Worm (Caenorhabditis elegans) whole organism, mixed stage, embryonic: ENCODE results near the gene nspb-12.

Experiments used
- M03D4.4 ChIP-seq: sonication (generic microtip); optimal IDR thresholded peaks from 2 replicates; lab custom pipeline; 2017; ENCODE audit warnings: mild to moderate bottlenecking, missing genetic modification characterization, missing compliant biosample characterization
- blmp-1 ChIP-seq: fragments of 150-350 bp; optimal IDR thresholded peaks from 2 replicates; lab custom pipeline; 2014; ENCODE audit warnings: missing biosample characterization, missing genetic modification characterization
- ceh-43 ChIP-seq: fragments of 200-800 bp; sonication (Bioruptor generic); optimal IDR thresholded peaks from 2 replicates; lab custom pipeline; 2018; ENCODE audit warnings: mild to moderate bottlenecking, missing genetic modification characterization, moderate library complexity, missing compliant biosample characterization
- ces-1 ChIP-seq: fragments of 150-350 bp; optimal IDR thresholded peaks from 2 replicates; lab custom pipeline; 2014; ENCODE audit warnings: missing biosample characterization, missing genetic modification reagents, missing genetic modification characterization
- cnd-1 ChIP-seq: fragments of 200-800 bp; sonication (Bioruptor generic); optimal IDR thresholded peaks from 2 replicates; lab custom pipeline; 2018; ENCODE audit warnings: mild to moderate bottlenecking, missing genetic modification characterization, missing compliant biosample characterization
- drap-1 ChIP-seq: fragments of 200-800 bp; sonication (Bioruptor generic); optimal IDR thresholded peaks from 3 replicates; lab custom pipeline; 2018; ENCODE audit warnings: mild to moderate bottlenecking, missing genetic modification characterization, missing compliant biosample characterization
- elt-1 ChIP-seq: sonication (generic microtip); optimal IDR thresholded peaks from 2 replicates; lab custom pipeline; 2017; ENCODE audit warnings: missing genetic modification characterization, mild to moderate bottlenecking, missing compliant biosample characterization, antibody characterized with exemption, moderate library complexity, borderline replicate concordance; ENCODE audit not compliant: insufficient read depth
- elt-3 ChIP-seq: fragments of 150-350 bp; optimal IDR thresholded peaks from 2 replicates; lab custom pipeline; 2014; ENCODE audit warnings: missing biosample characterization, missing genetic modification characterization
- flh-1 ChIP-seq: fragments of 200-800 bp; sonication (Bioruptor generic); optimal IDR thresholded peaks from 2 replicates; lab custom pipeline; 2018; ENCODE audit warnings: mild to moderate bottlenecking, missing genetic modification characterization, moderate library complexity, missing compliant biosample characterization
- hlh-1 ChIP-seq: fragments of 150-350 bp; optimal IDR thresholded peaks from 2 replicates; lab custom pipeline; 2014; ENCODE audit warnings: missing biosample characterization, missing genetic modification reagents, missing genetic modification characterization
- lin-13 ChIP-seq: fragments of 150-350 bp; optimal IDR thresholded peaks from 2 replicates; lab custom pipeline; 2014; ENCODE audit warnings: missing biosample characterization, missing genetic modification characterization
- lin-32 ChIP-seq: fragments of 200-800 bp; sonication (Bioruptor generic); optimal IDR thresholded peaks from 2 replicates; lab custom pipeline; 2018; ENCODE audit warnings: mild to moderate bottlenecking, missing genetic modification characterization, missing compliant biosample characterization
- lsy-2 ChIP-seq: fragments of 150-350 bp; optimal IDR thresholded peaks from 2 replicates; lab custom pipeline; 2014; ENCODE audit warnings: missing biosample characterization, missing genetic modification characterization
- mab-5 ChIP-seq: fragments of 150-350 bp; optimal IDR thresholded peaks from 2 replicates; lab custom pipeline; 2014; ENCODE audit warnings: missing biosample characterization, missing genetic modification characterization
- mep-1 ChIP-seq: fragments of 150-350 bp; optimal IDR thresholded peaks from 2 replicates; lab custom pipeline; 2017; ENCODE audit warnings: missing biosample characterization, missing genetic modification reagents, missing genetic modification characterization, inconsistent platforms
- mls-2 ChIP-seq: sonication (generic microtip); optimal IDR thresholded peaks from 2 replicates; lab custom pipeline; 2016; ENCODE audit warnings: mild to moderate bottlenecking, missing genetic modification characterization, moderate library complexity, missing compliant biosample characterization
- nhr-12 ChIP-seq: fragments of 150-350 bp; optimal IDR thresholded peaks from 2 replicates; lab custom pipeline; 2014; ENCODE audit warnings: missing biosample characterization, missing genetic modification characterization
- nhr-237 ChIP-seq: fragments of 150-350 bp; optimal IDR thresholded peaks from 2 replicates; lab custom pipeline; 2014; ENCODE audit warnings: missing biosample characterization, missing genetic modification characterization
- nhr-76 ChIP-seq: sonication (generic microtip); optimal IDR thresholded peaks from 2 replicates; lab custom pipeline; 2017; ENCODE audit warnings: missing biosample characterization, missing genetic modification characterization
- sem-2 ChIP-seq: fragments of 200-800 bp; sonication (Bioruptor generic); optimal IDR thresholded peaks from 2 replicates; lab custom pipeline; 2018; ENCODE audit warnings: mild to moderate bottlenecking, missing genetic modification characterization, missing compliant biosample characterization
- snpc-4 ChIP-seq: fragments of 150-350 bp; optimal IDR thresholded peaks from 2 replicates; lab custom pipeline; 2014; ENCODE audit warnings: missing biosample characterization, missing genetic modification characterization
- sptf-1 ChIP-seq: sonication (generic microtip); optimal IDR thresholded peaks from 2 replicates; lab custom pipeline; 2017; ENCODE audit warnings: mild to moderate bottlenecking, missing genetic modification characterization, moderate library complexity, missing compliant biosample characterization
- tbx-8 ChIP-seq: fragments of 200-800 bp; sonication (Bioruptor generic); optimal IDR thresholded peaks from 2 replicates; lab custom pipeline; 2018; ENCODE audit warnings: mild to moderate bottlenecking, missing genetic modification characterization, moderate library complexity, missing compliant biosample characterization
- unc-120 ChIP-seq: sonication (generic microtip); optimal IDR thresholded peaks from 2 replicates; lab custom pipeline; 2017; ENCODE audit warnings: missing genetic modification characterization, missing compliant biosample characterization; ENCODE audit not compliant: poor library complexity, severe bottlenecking
- unc-39 ChIP-seq: fragments of 150-350 bp; optimal IDR thresholded peaks from 2 replicates; lab custom pipeline; 2014; ENCODE audit warnings: missing biosample characterization, missing genetic modification characterization
- unc-62 ChIP-seq: fragments of 150-350 bp; optimal IDR thresholded peaks from 2 replicates; lab custom pipeline; 2014; ENCODE audit warnings: missing biosample characterization, missing genetic modification reagents, missing genetic modification characterization
- zip-8 ChIP-seq: fragments of 150-350 bp; optimal IDR thresholded peaks from 2 replicates; lab custom pipeline; 2014; ENCODE audit warnings: missing biosample characterization, missing genetic modification characterization
- ztf-11 ChIP-seq: fragments of 150-350 bp; optimal IDR thresholded peaks from 2 replicates; lab custom pipeline; 2014; ENCODE audit warnings: missing biosample characterization, missing genetic modification characterization

nspb-12 gene

DNA sequence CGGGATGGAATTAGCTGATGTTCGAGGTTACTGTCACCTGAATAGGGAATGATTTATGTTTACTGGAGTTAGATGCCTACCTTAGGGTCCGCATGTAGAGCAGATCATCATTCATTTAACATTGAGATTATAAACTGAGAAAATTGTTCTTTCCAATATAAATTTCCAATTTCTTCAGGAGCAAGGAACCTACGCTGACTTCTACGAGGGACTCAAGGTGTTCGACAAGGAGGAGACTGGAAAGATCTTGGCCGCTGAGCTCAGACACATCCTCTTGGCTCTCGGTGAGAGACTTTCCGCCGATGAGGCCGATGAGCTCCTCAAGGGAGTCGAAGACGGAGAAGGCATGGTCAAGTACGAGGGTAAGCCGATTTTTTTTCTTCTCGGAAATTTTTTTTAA is 2.1 kb downstream of the nspb-12 start:
- TF ChIP-seq drap-1 = no peak
- no peak for TF ChIP-seq sem-2 (GFP tag; lab: Kevin White, UChicago)
- no peak for TF ChIP-seq zip-8
- TF ChIP-seq ztf-11 = no peak
- TF ChIP-seq unc-39 (tag; lab: Kevin White, UChicago) = no peak
- TF ChIP-seq nhr-12 (tag; lab: Kevin White, UChicago) = no peak
- TF ChIP-seq ces-1 = no peak
- TF ChIP-seq mep-1 = no peak
- no peak for TF ChIP-seq cnd-1 (tag; lab: Kevin White, UChicago)

DNA sequence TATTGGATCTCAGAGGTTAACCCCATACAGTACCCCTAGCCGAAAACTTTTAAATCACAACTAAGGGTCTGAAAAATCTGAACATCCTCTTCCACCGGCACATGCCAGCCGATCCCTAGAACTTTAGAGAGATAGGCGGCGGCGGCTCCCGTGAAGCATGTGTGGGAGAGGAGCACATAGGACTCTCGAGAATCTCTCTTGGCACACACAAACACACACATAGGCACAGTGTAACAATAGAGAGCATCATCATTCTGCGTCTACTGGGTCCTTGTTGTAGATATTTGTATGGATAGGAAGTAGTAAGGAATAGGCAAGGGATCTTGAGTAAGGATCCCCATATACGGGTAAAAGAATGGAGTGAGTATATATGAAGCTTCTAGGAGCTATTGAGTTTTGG is 2.9 kb downstream of the nspb-12 start:
- TF ChIP-seq elt-1 (no peak), unc-120 (tag; lab: Kevin White, UChicago) (peak; percentile 47), M03D4.4 (no peak), tbx-8 (no peak), unc-62 (GFP tag; lab: Kevin White, UChicago) (no peak), lsy-2 (no peak), lin-13 (no peak)
- TF ChIP-seq, all 35 proteins: peak for 1

DNA sequence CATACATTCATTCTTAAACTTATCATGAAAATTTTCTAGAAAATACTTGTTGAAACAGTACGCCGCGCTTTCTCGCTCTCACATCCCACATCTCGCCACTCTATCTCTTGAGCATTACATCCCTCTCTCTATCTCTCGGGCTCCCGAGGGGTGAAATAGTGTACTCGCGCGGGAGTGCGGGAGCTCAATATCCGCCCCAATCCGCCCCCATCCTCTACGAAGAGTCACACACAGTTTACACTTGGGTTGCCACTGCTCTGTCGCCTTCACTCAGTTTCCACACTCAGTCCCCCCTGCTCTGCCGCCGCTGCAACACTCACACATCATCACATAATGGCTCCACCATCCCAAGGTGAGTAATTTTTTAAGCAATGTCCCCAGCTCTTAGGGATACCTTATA is 3.8 kb downstream of the nspb-12 start, which contains the start of gene mlc-3:
mlc-3 (plus strand) TSS at position 227 of the 400 bp plus-strand sequence.
- no peak for TF ChIP-seq mls-2 (tag; lab: Kevin White, UChicago)
- peak; percentile 21 for TF ChIP-seq unc-62 (GFP tag; lab: Kevin White, UChicago)
- peak; percentile 51 for TF ChIP-seq hlh-1
- TF ChIP-seq sptf-1 (tag; lab: Kevin White, UChicago) = no peak
- peak; percentile 48 for TF ChIP-seq unc-120 (tag; lab: Kevin White, UChicago)
- TF ChIP-seq elt-3 (tag; lab: Kevin White, UChicago) = no peak
- TF ChIP-seq M03D4.4 = peak; percentile 42

DNA sequence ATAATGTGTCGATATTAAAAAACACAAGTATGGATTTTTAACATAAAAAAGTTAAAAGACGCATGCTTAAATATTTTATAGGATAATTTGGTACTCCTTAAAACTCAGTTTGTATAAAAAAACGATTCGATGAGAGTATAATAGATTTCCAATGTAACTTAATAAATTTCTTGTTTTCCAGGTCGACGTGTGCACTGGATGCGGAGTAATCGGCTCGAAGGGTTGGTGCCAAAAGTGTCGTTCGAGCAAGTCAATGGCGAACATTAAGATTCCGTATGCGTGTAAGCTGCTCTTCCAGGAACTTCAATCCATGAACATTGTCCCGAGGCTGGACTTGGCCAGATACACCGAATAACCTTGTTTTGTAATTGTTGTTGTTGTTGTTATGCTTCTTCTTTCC is 4.3 kb downstream of the nspb-12 start:
- TF ChIP-seq mep-1 (no peak), drap-1 (no peak), elt-1 (no peak), nhr-12 (tag; lab: Kevin White, UChicago) (no peak), sem-2 (GFP tag; lab: Kevin White, UChicago) (no peak), lin-13 (no peak), mab-5 (no peak), nhr-76 (tag; lab: Kevin White, UChicago) (no peak), ztf-11 (no peak), blmp-1 (tag; lab: Kevin White, UChicago) (no peak), cnd-1 (tag; lab: Kevin White, UChicago) (no peak), ceh-43 (GFP tag; lab: Kevin White, UChicago) (no peak), flh-1 (no peak), nhr-237 (tag; lab: Kevin White, UChicago) (no peak), unc-120 (tag; lab: Kevin White, UChicago) (no peak), unc-39 (tag; lab: Kevin White, UChicago) (no peak), lin-32 (GFP tag; lab: Kevin White, UChicago) (no peak), unc-62 (GFP tag; lab: Kevin White, UChicago) (no peak), tbx-8 (no peak), snpc-4 (tag; lab: Kevin White, UChicago) (no peak)

DNA sequence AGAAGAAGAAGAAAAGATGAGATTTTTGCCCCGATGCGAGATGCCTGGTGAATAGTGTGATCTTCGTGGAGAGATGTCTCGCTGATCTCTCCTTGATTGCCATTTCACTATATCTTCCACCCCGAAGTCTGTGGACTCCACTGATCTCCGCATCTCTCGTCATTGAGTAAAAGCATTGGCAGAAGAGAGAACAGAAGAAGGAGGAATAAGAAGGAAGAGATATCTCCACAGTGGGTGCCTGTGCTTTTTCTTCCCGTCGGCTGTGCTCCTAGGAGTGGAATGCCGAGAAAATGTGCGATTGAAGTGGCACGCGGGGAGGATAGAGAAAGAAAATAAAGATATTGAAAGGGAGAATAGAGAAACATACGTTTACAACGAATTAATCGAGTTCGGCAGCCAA is 4.9 kb downstream of the nspb-12 start:
- TF ChIP-seq snpc-4 (tag; lab: Kevin White, UChicago) (no peak), nhr-237 (tag; lab: Kevin White, UChicago) (peak; percentile 37), cnd-1 (tag; lab: Kevin White, UChicago) (no peak), M03D4.4 (no peak), lin-13 (no peak), lin-32 (GFP tag; lab: Kevin White, UChicago) (no peak), unc-120 (tag; lab: Kevin White, UChicago) (peak; percentile 96), unc-62 (GFP tag; lab: Kevin White, UChicago) (peak; percentile 62), hlh-1 (peak; percentile 78)

DNA sequence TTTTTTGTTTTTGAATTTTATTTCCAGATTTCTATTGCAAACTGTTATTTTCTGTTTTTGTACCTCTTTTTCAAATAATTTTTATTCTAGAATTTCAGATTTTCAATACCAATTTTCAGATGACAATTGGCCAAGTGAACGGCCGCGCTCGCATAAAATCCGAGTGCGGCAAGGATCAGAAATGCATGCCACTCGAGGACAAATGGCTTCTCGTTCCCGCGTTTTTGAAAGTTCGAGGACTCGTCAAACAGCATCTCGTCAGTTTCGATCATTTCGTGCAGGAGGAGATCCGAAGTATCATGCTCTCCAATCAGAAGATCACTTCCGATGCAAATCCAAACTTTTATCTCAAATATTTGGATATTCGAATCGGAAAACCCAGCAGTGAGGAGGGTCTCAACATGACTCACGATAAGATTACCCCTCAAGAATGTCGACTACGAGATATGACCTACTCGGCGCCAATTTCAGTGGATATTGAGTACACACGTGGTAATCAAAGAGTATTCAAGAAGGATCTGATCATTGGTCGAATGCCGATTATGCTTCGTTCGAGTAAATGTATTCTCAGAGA is 11.2 kb downstream of the nspb-12 start, which contains the start of gene rpc-2:
rpc-2 (plus strand) TSS at position 120 of the 574 bp plus-strand sequence.
- TF ChIP-seq unc-62 (GFP tag; lab: Kevin White, UChicago) = no peak
- TF ChIP-seq lin-32 (GFP tag; lab: Kevin White, UChicago) = no peak
- TF ChIP-seq elt-3 (tag; lab: Kevin White, UChicago) = no peak
- no peak for TF ChIP-seq lin-13
- TF ChIP-seq flh-1 = no peak
- TF ChIP-seq nhr-237 (tag; lab: Kevin White, UChicago) = no peak
- no peak for TF ChIP-seq nhr-76 (tag; lab: Kevin White, UChicago)
- no peak for TF ChIP-seq ztf-11
- no peak for TF ChIP-seq mab-5
